Worm (Caenorhabditis elegans) whole organism, L2 larva: ENCODE measurements around the gene D2062.5.

Experiments used
- R02D3.7 ChIP-seq: fragments of 150-350 bp; optimal IDR thresholded peaks from 2 replicates; lab custom pipeline; 2014; ENCODE audit warnings: missing biosample characterization, missing genetic modification characterization
- ztf-4 ChIP-seq: fragments of 150-350 bp; optimal IDR thresholded peaks from 2 replicates; lab custom pipeline; 2014; ENCODE audit warnings: missing biosample characterization, missing genetic modification characterization

ce11 chrII:2605319-2605718 lies 17.3 kb upstream of the D2062.5 start, which contains the start of gene sri-77:
- TF ChIP-seq R02D3.7 (tag; lab: Kevin White, UChicago) (no peak), ztf-4 (tag; lab: Kevin White, UChicago) (no peak)
